Fruit fly (Drosophila melanogaster): ENCODE data around the gene Nek2.

The Nek2 gene

DNA sequence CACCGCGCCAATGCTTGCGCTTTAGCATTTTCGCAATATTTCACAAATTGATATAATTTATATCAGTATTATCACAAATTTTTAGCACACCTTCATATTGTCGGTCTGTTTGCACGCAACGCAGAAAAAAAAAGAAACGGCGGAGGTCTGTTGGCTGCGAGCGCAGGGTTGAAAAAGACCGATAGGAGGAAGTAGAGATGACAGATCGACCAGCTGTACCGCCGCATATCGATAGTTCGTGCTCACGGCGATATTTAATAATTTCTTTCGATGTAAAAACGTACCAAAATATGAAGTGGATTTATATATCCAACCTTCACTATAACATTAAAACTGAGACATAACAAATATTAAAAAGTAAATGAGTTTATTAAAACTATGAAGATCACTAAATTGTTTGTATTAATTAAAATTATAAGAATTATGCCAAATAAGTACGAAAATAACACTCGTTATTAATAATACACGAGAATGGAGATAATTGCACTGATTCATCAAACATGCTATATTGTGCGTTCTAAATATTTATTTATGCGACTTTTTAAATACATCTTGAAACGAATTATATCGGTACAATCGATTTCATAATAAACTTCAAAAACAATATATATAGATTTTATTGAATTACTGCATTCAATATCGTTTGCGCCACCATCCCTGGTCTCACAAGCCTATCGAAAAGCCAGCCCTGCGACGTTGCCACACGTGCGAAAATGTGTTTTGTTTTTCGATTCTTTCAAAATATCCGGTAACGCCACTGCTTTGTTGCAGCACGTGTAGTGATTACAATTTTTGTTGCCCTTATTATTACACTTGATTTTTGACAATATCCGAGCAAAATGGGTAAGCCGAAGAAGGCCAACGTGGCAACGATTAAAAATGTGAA, 9.9 kb upstream of the Nek2 start, which contains the start of the genes RpS6 and bys (continued):
- 0 out of 3 replicates have a peak, but pooled peaks have one; percentile 13 for TF ChIP-seq CG6175 (GFP tag; IDR thresholded peaks at IDR 0.05)
- no peak for TF ChIP-seq hth (optimal IDR thresholded peaks at IDR 0.05)
- TF ChIP-seq Antp (GFP tag; optimal IDR thresholded peaks at IDR 0.05), result peak; percentile 35
- TF ChIP-seq Tbp (GFP tag; optimal IDR thresholded peaks at IDR 0.05), result no peak
- peak; percentile 34 for TF ChIP-seq CG17802 (tag; optimal IDR thresholded peaks at IDR 0.05)
- TF ChIP-seq CG11560 (tag; IDR thresholded peaks at IDR 0.05), result no peak
- TF ChIP-seq CG10274 (GFP tag; optimal IDR thresholded peaks at IDR 0.05), result peak; percentile 46
- TF ChIP-seq CG2889 (GFP tag; IDR thresholded peaks at IDR 0.05), result 0 out of 3 replicates have a peak, but pooled peaks have one; percentile 38
- TF ChIP-seq CG14860 (GFP tag; IDR thresholded peaks at IDR 0.05; ENCODE audit: partially characterized antibody), result peak; percentile 77
- TF ChIP-seq shn (GFP tag; optimal IDR thresholded peaks at IDR 0.05), result no peak
- TF ChIP-seq CG10209 (GFP tag; optimal IDR thresholded peaks at IDR 0.05), result peak; percentile 43
- peak; percentile 24 for TF ChIP-seq CG15269 (tag; optimal IDR thresholded peaks at IDR 0.05)
- peak; percentile 65 for TF ChIP-seq chm (GFP tag; IDR thresholded peaks at IDR 0.05)
- TF ChIP-seq corto (GFP tag; optimal IDR thresholded peaks at IDR 0.05), result no peak
- no peak for TF ChIP-seq sd (tag; optimal IDR thresholded peaks at IDR 0.05)
- TF ChIP-seq pb (GFP tag; optimal IDR thresholded peaks at IDR 0.05), result peak; percentile 19
- TF ChIP-seq tx (GFP tag; optimal IDR thresholded peaks at IDR 0.05), result no peak
- TF ChIP-seq Bteb2 (GFP tag; optimal IDR thresholded peaks at IDR 0.05), result peak; percentile 58
- TF ChIP-seq rib (GFP tag; IDR thresholded peaks at IDR 0.05), result peak; percentile 60; the same call in 1 of the 2 replicates
- TF ChIP-seq gfzf (GFP tag; optimal IDR thresholded peaks at IDR 0.05), result no peak
- TF ChIP-seq bab2 (GFP tag; optimal IDR thresholded peaks at IDR 0.05), result peak; percentile 36
- TF ChIP-seq grn (GFP tag; optimal IDR thresholded peaks at IDR 0.05), result no peak
- no peak for TF ChIP-seq CG17612 (GFP tag; IDR thresholded peaks at IDR 0.05)
- TF ChIP-seq CG3407 (GFP tag; optimal IDR thresholded peaks at IDR 0.05), result no peak
- TF ChIP-seq Rx (GFP tag; IDR thresholded peaks at IDR 0.05), result peak; percentile 17; the same call in 1 of the 2 replicates
- TF ChIP-seq Blimp-1 (GFP tag; optimal IDR thresholded peaks at IDR 0.05), result no peak
- TF ChIP-seq MBD-R2 (GFP tag; IDR thresholded peaks at IDR 0.05), result peak; percentile 38
- TF ChIP-seq luna (GFP tag; optimal IDR thresholded peaks at IDR 0.05), result no peak
- TF ChIP-seq MTF-1 (GFP tag; optimal IDR thresholded peaks at IDR 0.05; ENCODE audit: borderline replicate concordance), result peak; percentile 85
- peak; percentile 64 for TF ChIP-seq schlank (tag; optimal IDR thresholded peaks at IDR 0.05)
- TF ChIP-seq Jarid2 (GFP tag; optimal IDR thresholded peaks at IDR 0.05), result peak; percentile 49
- TF ChIP-seq Ptx1 (GFP tag; IDR thresholded peaks at IDR 0.05), result peak; percentile 33
- TF ChIP-seq al (GFP tag; IDR thresholded peaks at IDR 0.05), result peak; percentile 38
- TF ChIP-seq Stat92E (GFP tag; optimal IDR thresholded peaks at IDR 0.05), result peak in 1 of 3 experiments; percentile 31
- peak; percentile 73 for TF ChIP-seq HLH4C (GFP tag; IDR thresholded peaks at IDR 0.05; ENCODE audit: partially characterized antibody)
- TF ChIP-seq CG12236 (GFP tag; optimal IDR thresholded peaks at IDR 0.05), result no peak
- TF ChIP-seq row (GFP tag; IDR thresholded peaks at IDR 0.05), result peak; percentile 81
- TF ChIP-seq CG12104 (GFP tag; optimal IDR thresholded peaks at IDR 0.05), result peak; percentile 30
- no peak for TF ChIP-seq CG12299 (tag; optimal IDR thresholded peaks at IDR 0.05)
- peak; percentile 12 for TF ChIP-seq fu2 (GFP tag; optimal IDR thresholded peaks at IDR 0.05)
- peak; percentile 67 for TF ChIP-seq CG3281 (GFP tag; optimal IDR thresholded peaks at IDR 0.05)
- TF ChIP-seq Drgx (GFP tag; IDR thresholded peaks at IDR 0.05), result peak; percentile 49
- TF ChIP-seq CG10654 (GFP tag; optimal IDR thresholded peaks at IDR 0.05), result peak; percentile 10
- TF ChIP-seq CG9797 (GFP tag; optimal IDR thresholded peaks at IDR 0.05), result no peak
- TF ChIP-seq Hr78 (GFP tag; optimal IDR thresholded peaks at IDR 0.05), result no peak
- TF ChIP-seq CG4328 (GFP tag; optimal IDR thresholded peaks at IDR 0.05), result peak; percentile 15
- peak; percentile 20 for TF ChIP-seq CG8388 (GFP tag; optimal IDR thresholded peaks at IDR 0.05)
- peak; percentile 7 for TF ChIP-seq run (tag; optimal IDR thresholded peaks at IDR 0.05)

Measured in whole organism, embryonic.